Fruit fly (Drosophila melanogaster): ENCODE data around the gene CG17648.

The CG17648 gene

DNA sequence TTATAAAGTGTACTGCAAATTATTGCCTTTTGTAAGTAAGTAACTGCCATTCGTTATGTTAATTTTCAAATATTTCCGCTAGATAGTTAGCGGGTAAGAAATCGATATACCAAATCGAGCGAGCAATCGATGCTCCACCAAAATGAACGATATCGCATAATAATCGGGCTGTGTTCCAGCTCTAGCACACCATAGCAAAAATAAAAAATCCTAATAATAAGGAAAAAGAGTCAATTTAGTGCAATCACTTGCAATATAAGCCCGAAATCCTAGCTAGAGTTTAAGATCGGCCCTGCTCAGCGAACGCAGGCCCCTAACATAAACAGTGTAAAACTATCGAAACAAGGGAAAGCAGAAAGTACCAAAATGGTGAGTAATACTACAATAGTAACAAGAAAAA, 47.4 kb upstream of the CG17648 start, which contains the start of gene cpb (continued):
- no peak for TF ChIP-seq gem (tag; optimal IDR thresholded peaks at IDR 0.05)
- no peak for TF ChIP-seq Fer1 (GFP tag; optimal IDR thresholded peaks at IDR 0.05)
- TF ChIP-seq btn (GFP tag; optimal IDR thresholded peaks at IDR 0.05): no peak
- peak; percentile 26 for TF ChIP-seq CG10267 (tag; optimal IDR thresholded peaks at IDR 0.05)
- peak; percentile 83; the same call in 1 of the 3 replicates for TF ChIP-seq mld (GFP tag; IDR thresholded peaks at IDR 0.05; ENCODE audit: partially characterized antibody)
- no peak for TF ChIP-seq CG33213 (GFP tag; optimal IDR thresholded peaks at IDR 0.05)
- no peak for TF ChIP-seq CG17385 (GFP tag; optimal IDR thresholded peaks at IDR 0.05)
- TF ChIP-seq unc-4 (GFP tag; IDR thresholded peaks at IDR 0.05; ENCODE audit: partially characterized antibody): peak; percentile 95
- TF ChIP-seq CG8281 (tag; optimal IDR thresholded peaks at IDR 0.05): no peak
- peak; percentile 5 for TF ChIP-seq sug (tag; optimal IDR thresholded peaks at IDR 0.05)
- TF ChIP-seq nmo (GFP tag; optimal IDR thresholded peaks at IDR 0.05): no peak
- TF ChIP-seq CG2129 (GFP tag; IDR thresholded peaks at IDR 0.05; ENCODE audit: partially characterized antibody): peak; percentile 78
- TF ChIP-seq CG13296 (GFP tag; optimal IDR thresholded peaks at IDR 0.05): peak; percentile 7
- no peak for TF ChIP-seq CG8359 (GFP tag; optimal IDR thresholded peaks at IDR 0.05; ENCODE audit: borderline replicate concordance)
- TF ChIP-seq CG15514 (GFP tag; optimal IDR thresholded peaks at IDR 0.05): peak; percentile 47
- no peak for TF ChIP-seq Stat92E (GFP tag; optimal IDR thresholded peaks at IDR 0.05)
- peak; percentile 83 for TF ChIP-seq Doc3 (GFP tag; IDR thresholded peaks at IDR 0.05; ENCODE audit: partially characterized antibody)
- peak; percentile 21 for TF ChIP-seq CG1603 (tag; optimal IDR thresholded peaks at IDR 0.05)
- TF ChIP-seq CG9797 (GFP tag; optimal IDR thresholded peaks at IDR 0.05): peak; percentile 1
- no peak for TF ChIP-seq CG7786 (GFP tag; optimal IDR thresholded peaks at IDR 0.05)
- no peak for TF ChIP-seq sens-2 (GFP tag; IDR thresholded peaks at IDR 0.05)
- no peak for TF ChIP-seq CG3065 (GFP tag; optimal IDR thresholded peaks at IDR 0.05)
- TF ChIP-seq salm (tag; optimal IDR thresholded peaks at IDR 0.05): no peak
- TF ChIP-seq Dref (GFP tag; IDR thresholded peaks at IDR 0.05): peak; percentile 95
- TF ChIP-seq CG16779 (GFP tag; IDR thresholded peaks at IDR 0.05): no peak
- no peak for TF ChIP-seq CG10321 (GFP tag; IDR thresholded peaks at IDR 0.05)
- TF ChIP-seq fd3F (GFP tag; optimal IDR thresholded peaks at IDR 0.05): no peak
- no peak for TF ChIP-seq klu (GFP tag; IDR thresholded peaks at IDR 0.05)
- TF ChIP-seq CkIIα-i1 (GFP tag; IDR thresholded peaks at IDR 0.05): no peak
- TF ChIP-seq CG12659 (GFP tag; optimal IDR thresholded peaks at IDR 0.05): peak; percentile 29
- TF ChIP-seq CG10366 (GFP tag; IDR thresholded peaks at IDR 0.05): no peak
- peak; percentile 85 for TF ChIP-seq inv (GFP tag; IDR thresholded peaks at IDR 0.05; ENCODE audit: partially characterized antibody)
- no peak for TF ChIP-seq corto (GFP tag; optimal IDR thresholded peaks at IDR 0.05)
- TF ChIP-seq CG14667 (GFP tag; IDR thresholded peaks at IDR 0.05): no peak
- TF ChIP-seq CG16813 (GFP tag; IDR thresholded peaks at IDR 0.05; ENCODE audit: partially characterized antibody): peak; percentile 84
- peak; percentile 85 for TF ChIP-seq nerfin-2 (GFP tag; IDR thresholded peaks at IDR 0.05; ENCODE audit: partially characterized antibody)
- no peak for TF ChIP-seq Hsf (GFP tag; optimal IDR thresholded peaks at IDR 0.05)
- TF ChIP-seq fru (optimal IDR thresholded peaks at IDR 0.05): no peak
- TF ChIP-seq gfzf (GFP tag; optimal IDR thresholded peaks at IDR 0.05): peak; percentile 30
- no peak for TF ChIP-seq CG15601 (tag; optimal IDR thresholded peaks at IDR 0.05)
- no peak for TF ChIP-seq Camta (GFP tag; optimal IDR thresholded peaks at IDR 0.05)
- peak; percentile 93 for TF ChIP-seq HLH4C (GFP tag; IDR thresholded peaks at IDR 0.05; ENCODE audit: partially characterized antibody)
- peak; percentile 85 for TF ChIP-seq knrl (GFP tag; IDR thresholded peaks at IDR 0.05; ENCODE audit: partially characterized antibody)
- TF ChIP-seq sima (GFP tag; optimal IDR thresholded peaks at IDR 0.05): no peak
- TF ChIP-seq ato (GFP tag; IDR thresholded peaks at IDR 0.05; ENCODE audit: partially characterized antibody): peak; percentile 95
- no peak for TF ChIP-seq D19B (GFP tag; optimal IDR thresholded peaks at IDR 0.05)
- no peak for TF ChIP-seq Bteb2 (GFP tag; optimal IDR thresholded peaks at IDR 0.05)
- no peak for TF ChIP-seq CG5180 (GFP tag; optimal IDR thresholded peaks at IDR 0.05)
- TF ChIP-seq hb (GFP tag; IDR thresholded peaks at IDR 0.05; ENCODE audit: partially characterized antibody): peak; percentile 89
